Fruit fly (Drosophila melanogaster) whole organism, prepupa: ENCODE data around the gene X11Lbeta.

ENCODE experiments used
- CG10631 ChIP-seq: fragments of 200-800 bp; sonication (Bioruptor generic); optimal IDR thresholded peaks from 2 replicates; lab custom pipeline; 2016; ENCODE audit warnings: missing biosample characterization, missing genetic modification characterization
- CG10669 ChIP-seq: fragments of 200-800 bp; sonication (Bioruptor generic); optimal IDR thresholded peaks from 3 replicates; lab custom pipeline; 2018; ENCODE audit warnings: missing biosample characterization, mild to moderate bottlenecking, missing genetic modification characterization, moderate library complexity
- CG11294 ChIP-seq: fragments of 200-800 bp; sonication (Bioruptor generic); IDR thresholded peaks from 2 replicates; pipeline ENCODE4 v1.3.6; 2022; ENCODE audit warnings: missing biosample characterization, missing genetic modification characterization
- CG11762 ChIP-seq: fragments of 200-800 bp; sonication (Bioruptor generic); optimal IDR thresholded peaks from 3 replicates; lab custom pipeline; 2016; ENCODE audit warnings: missing biosample characterization, missing genetic modification characterization; ENCODE audit not compliant: insufficient read depth
- CG11902 ChIP-seq: fragments of 200-800 bp; sonication (Bioruptor generic); optimal IDR thresholded peaks from 3 replicates; lab custom pipeline; 2016; ENCODE audit warnings: missing biosample characterization, missing genetic modification characterization
- CG15336 ChIP-seq: fragments of 200-800 bp; sonication (Bioruptor generic); IDR thresholded peaks from 2 replicates; pipeline ENCODE4 v1.3.6; 2022; ENCODE audit warnings: missing biosample characterization, missing genetic modification characterization
- CG16779 ChIP-seq: fragments of 200-800 bp; sonication (Bioruptor generic); optimal IDR thresholded peaks from 3 replicates; lab custom pipeline; 2017; ENCODE audit warnings: missing biosample characterization, mild to moderate bottlenecking, missing genetic modification characterization
- CG3032 ChIP-seq: fragments of 200-800 bp; optimal IDR thresholded peaks from 2 replicates; lab custom pipeline; 2019; ENCODE audit warnings: missing biosample characterization, mild to moderate bottlenecking, missing genetic modification characterization, moderate library complexity
- CG31627 ChIP-seq: fragments of 200-800 bp; sonication (Bioruptor generic); optimal IDR thresholded peaks from 3 replicates; lab custom pipeline; 2016; ENCODE audit warnings: missing biosample characterization, missing genetic modification characterization
- CG32006 ChIP-seq: fragments of 200-800 bp; sonication (Bioruptor generic); optimal IDR thresholded peaks from 3 replicates; lab custom pipeline; 2017; ENCODE audit warnings: missing biosample characterization, mild to moderate bottlenecking, missing genetic modification characterization
- CG34406 ChIP-seq: fragments of 200-800 bp; sonication (Bioruptor generic); optimal IDR thresholded peaks from 3 replicates; lab custom pipeline; 2016; ENCODE audit warnings: missing biosample characterization, missing genetic modification characterization
- CG3919 ChIP-seq: fragments of 200-800 bp; sonication (Bioruptor generic); optimal IDR thresholded peaks from 3 replicates; lab custom pipeline; 2016; ENCODE audit warnings: missing biosample characterization, missing genetic modification characterization
- CG4318 ChIP-seq: fragments of 200-800 bp; sonication (Bioruptor generic); optimal IDR thresholded peaks from 3 replicates; lab custom pipeline; 2017; ENCODE audit warnings: missing biosample characterization, mild to moderate bottlenecking, missing genetic modification characterization
- CG6163 ChIP-seq: fragments of 200-800 bp; sonication (Bioruptor generic); IDR thresholded peaks from 3 replicates; pipeline ENCODE4 v1.3.6; 2022; ENCODE audit warnings: missing biosample characterization, missing genetic modification characterization
- CG6276 ChIP-seq: fragments of 200-800 bp; sonication (Bioruptor generic); optimal IDR thresholded peaks from 2 replicates; lab custom pipeline; 2017; ENCODE audit warnings: missing biosample characterization, mild to moderate bottlenecking, missing genetic modification characterization
- CG6808 ChIP-seq: fragments of 200-800 bp; sonication (Bioruptor generic); optimal IDR thresholded peaks from 3 replicates; lab custom pipeline; 2017; ENCODE audit warnings: missing biosample characterization, missing genetic modification characterization, mild to moderate bottlenecking, moderate library complexity, missing genetic modification reagents
- CG7368 ChIP-seq: fragments of 200-800 bp; sonication (Bioruptor generic); optimal IDR thresholded peaks from 3 replicates; lab custom pipeline; 2016; ENCODE audit warnings: missing biosample characterization, missing genetic modification characterization
- CG9139 ChIP-seq: fragments of 200-800 bp; sonication (Bioruptor generic); optimal IDR thresholded peaks from 3 replicates; lab custom pipeline; 2017; ENCODE audit warnings: missing biosample characterization, mild to moderate bottlenecking, missing genetic modification characterization
- Eip75B ChIP-seq: fragments of 200-800 bp; sonication (Bioruptor generic); optimal IDR thresholded peaks from 3 replicates; lab custom pipeline; 2016; ENCODE audit warnings: missing biosample characterization, missing genetic modification characterization
- Eip78C ChIP-seq: fragments of 200-800 bp; sonication (Bioruptor generic); peaks from one replicate; lab custom pipeline; 2016; ENCODE audit warnings: missing biosample characterization, missing genetic modification characterization
- Ets96B ChIP-seq: fragments of 200-800 bp; optimal IDR thresholded peaks from 2 replicates; lab custom pipeline; 2019; ENCODE audit warnings: missing biosample characterization, mild to moderate bottlenecking, missing genetic modification characterization, moderate library complexity
- Hr39 ChIP-seq: fragments of 200-800 bp; sonication (Bioruptor generic); optimal IDR thresholded peaks from 2 replicates; lab custom pipeline; 2016; ENCODE audit warnings: missing biosample characterization, missing genetic modification characterization
- Lpt ChIP-seq: fragments of 200-800 bp; sonication (Bioruptor generic); optimal IDR thresholded peaks from 3 replicates; lab custom pipeline; 2016; ENCODE audit warnings: missing biosample characterization, missing genetic modification characterization
- Met ChIP-seq: fragments of 200-800 bp; sonication (Bioruptor generic); optimal IDR thresholded peaks from 3 replicates; lab custom pipeline; 2016; ENCODE audit warnings: missing biosample characterization, missing genetic modification characterization
- OdsH ChIP-seq: fragments of 200-800 bp; sonication (Bioruptor generic); optimal IDR thresholded peaks from 3 replicates; lab custom pipeline; 2016; ENCODE audit warnings: missing biosample characterization, missing genetic modification characterization
- Smox ChIP-seq: fragments of 200-800 bp; sonication (Bioruptor generic); optimal IDR thresholded peaks from 3 replicates; lab custom pipeline; 2016; ENCODE audit warnings: missing biosample characterization, missing genetic modification characterization
- Sox102F ChIP-seq: fragments of 200-800 bp; sonication (Bioruptor generic); optimal IDR thresholded peaks from 2 replicates; lab custom pipeline; 2016; ENCODE audit warnings: missing biosample characterization, mild to moderate bottlenecking, missing genetic modification characterization
- Sox14 ChIP-seq: fragments of 200-800 bp; sonication (Bioruptor generic); optimal IDR thresholded peaks from 3 replicates; lab custom pipeline; 2016; ENCODE audit warnings: missing biosample characterization, missing genetic modification characterization
- achi ChIP-seq: fragments of 200-800 bp; sonication (Bioruptor generic); optimal IDR thresholded peaks from 3 replicates; lab custom pipeline; 2016; ENCODE audit warnings: missing biosample characterization, missing genetic modification characterization
- cyc ChIP-seq: fragments of 200-800 bp; sonication (Bioruptor generic); optimal IDR thresholded peaks from 3 replicates; lab custom pipeline; 2016; ENCODE audit warnings: missing biosample characterization, missing genetic modification characterization
- dac ChIP-seq: fragments of 200-800 bp; sonication (Bioruptor generic); optimal IDR thresholded peaks from 2 replicates; lab custom pipeline; 2017; ENCODE audit warnings: missing biosample characterization, mild to moderate bottlenecking, missing genetic modification characterization
- dsx ChIP-seq: fragments of 200-800 bp; optimal IDR thresholded peaks from 3 replicates; lab custom pipeline; 2019; ENCODE audit warnings: missing biosample characterization, mild to moderate bottlenecking, missing genetic modification characterization, moderate library complexity; ENCODE audit not compliant: poor library complexity, severe bottlenecking
- eg ChIP-seq: fragments of 200-800 bp; sonication (Bioruptor generic); IDR thresholded peaks from 3 replicates; pipeline ENCODE4 v1.3.6; 2022; ENCODE audit warnings: missing biosample characterization, missing genetic modification characterization
- fkh ChIP-seq: fragments of 200-800 bp; sonication (Bioruptor generic); optimal IDR thresholded peaks from 3 replicates; lab custom pipeline; 2017; ENCODE audit warnings: missing biosample characterization, mild to moderate bottlenecking, missing genetic modification characterization, moderate library complexity
- lz ChIP-seq: fragments of 200-800 bp; sonication (Bioruptor generic); optimal IDR thresholded peaks from 3 replicates; lab custom pipeline; 2016; ENCODE audit warnings: missing biosample characterization, missing genetic modification characterization
- salr ChIP-seq, 2 experiments: fragments of 200-800 bp; sonication (Bioruptor generic); optimal IDR thresholded peaks; 3 replicates each; lab custom pipeline; 2016 to 2018; ENCODE audit warnings: missing biosample characterization in 2 of 2, missing genetic modification characterization in 2 of 2, mild to moderate bottlenecking in 1 of 2
- spab ChIP-seq: fragments of 200-800 bp; sonication (Bioruptor generic); optimal IDR thresholded peaks from 2 replicates; lab custom pipeline; 2017; ENCODE audit warnings: missing biosample characterization, mild to moderate bottlenecking, missing genetic modification characterization, missing genetic modification reagents
- ss ChIP-seq, 2 experiments: fragments of 200-800 bp; sonication (Bioruptor generic); optimal IDR thresholded peaks; 2 replicates in 1 of 2; 3 replicates in 1 of 2; lab custom pipeline; 2017 to 2018; ENCODE audit warnings: mild to moderate bottlenecking in 2 of 2, missing biosample characterization in 2 of 2, missing genetic modification characterization in 2 of 2, moderate library complexity in 1 of 2
- svp ChIP-seq: fragments of 200-800 bp; sonication (Bioruptor generic); peaks from one replicate; lab custom pipeline; 2016; ENCODE audit warnings: missing biosample characterization, missing genetic modification characterization
- topi ChIP-seq: fragments of 200-800 bp; sonication (Bioruptor generic); optimal IDR thresholded peaks from 3 replicates; lab custom pipeline; 2016; ENCODE audit warnings: missing biosample characterization, missing genetic modification characterization
- vri ChIP-seq: fragments of 200-800 bp; sonication (Bioruptor generic); optimal IDR thresholded peaks from 3 replicates; lab custom pipeline; 2016; ENCODE audit warnings: missing biosample characterization, mild to moderate bottlenecking, missing genetic modification characterization

Gene X11Lbeta

DNA sequence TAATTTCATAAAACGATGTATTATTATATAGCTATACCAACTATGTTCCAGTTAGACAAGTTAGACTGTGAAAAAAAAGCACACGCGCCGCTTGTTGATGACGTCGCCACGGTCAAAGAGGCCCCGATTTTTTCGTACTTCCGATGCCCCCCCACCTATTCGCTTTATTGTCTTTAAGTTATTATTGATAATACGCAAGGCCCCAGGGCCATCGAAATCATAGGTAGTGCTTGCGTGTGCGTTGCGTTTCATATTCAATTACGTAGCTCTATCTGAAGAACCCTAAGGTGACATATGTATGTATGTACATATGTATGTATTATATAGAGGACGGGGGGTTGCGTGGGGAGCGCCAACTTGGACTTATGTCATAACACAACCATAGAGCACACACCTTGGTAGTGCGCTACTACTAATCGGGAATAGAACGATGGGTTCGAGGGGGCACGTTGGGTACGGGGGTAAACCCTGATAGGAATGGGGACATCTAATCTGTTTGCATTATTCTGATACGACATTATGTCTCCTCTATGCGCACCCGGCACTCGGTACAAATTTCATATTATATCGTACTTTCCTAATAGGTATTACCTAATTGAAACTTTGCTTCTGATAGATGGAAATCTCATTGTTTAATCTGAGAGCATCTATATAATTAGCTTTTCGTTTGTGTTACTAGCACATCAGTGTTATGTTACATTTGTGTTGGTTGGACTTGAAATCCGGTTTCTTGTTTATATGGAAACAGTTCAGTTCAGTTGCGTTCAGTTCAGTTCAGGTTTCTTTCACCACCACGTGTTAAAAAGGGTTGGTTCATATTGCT lies 112.3 kb downstream of the X11Lbeta start:
- TF ChIP-seq Sox102F (GFP tag; lab: Kevin White, UChicago) (no peak), OdsH (GFP tag; lab: Kevin White, UChicago) (no peak), vri (GFP tag; lab: Kevin White, UChicago) (peak; percentile 50), fkh (GFP tag; lab: Kevin White, UChicago) (peak; percentile 59)
- TF ChIP-seq, all 60 proteins: peak for 2

DNA sequence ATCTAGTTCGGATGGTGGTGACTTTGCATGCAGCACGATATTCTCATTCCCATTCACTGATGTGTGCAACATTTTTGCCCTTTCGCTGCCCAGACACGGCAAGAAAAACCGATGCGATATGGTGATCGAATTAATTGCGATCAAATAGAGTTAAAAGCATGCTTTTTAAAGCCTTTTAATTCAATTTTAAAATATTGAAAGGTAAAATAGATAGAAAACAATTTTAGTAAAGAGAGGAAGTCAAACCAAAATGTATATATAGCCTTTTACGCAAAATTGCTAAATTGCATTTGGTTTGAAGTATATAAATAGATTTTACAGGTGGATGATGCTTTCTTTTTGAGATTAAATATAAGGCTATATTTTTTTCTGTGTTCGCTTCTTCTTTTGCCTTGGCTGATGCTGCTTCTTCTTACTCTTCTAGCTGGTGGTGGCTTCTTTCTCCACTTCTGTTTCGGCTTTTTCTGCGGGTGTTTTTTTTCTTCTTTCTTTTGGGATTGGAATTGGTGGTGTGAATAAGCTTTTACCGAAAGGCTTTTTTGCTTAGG lies 113.5 kb downstream of the X11Lbeta start:
- peak; percentile 14 for TF ChIP-seq topi (GFP tag; lab: Kevin White, UChicago)
- peak; percentile 25 for TF ChIP-seq CG10631
- TF ChIP-seq CG16779 (tag; lab: Kevin White, UChicago) = peak; percentile 1
- TF ChIP-seq CG32006 (GFP tag; lab: Kevin White, UChicago) = no peak
- TF ChIP-seq svp (GFP tag; lab: Kevin White, UChicago) = peak; percentile 62
- TF ChIP-seq salr (GFP tag; optimal IDR thresholded peaks at IDR 0.05; lab: Kevin White, UChicago) = no peak
- peak; percentile 2 for TF ChIP-seq Ets96B
- peak; percentile 83 for TF ChIP-seq Eip78C
- no peak for TF ChIP-seq Lpt (GFP tag; lab: Kevin White, UChicago)
- no peak for TF ChIP-seq spab (GFP tag; lab: Kevin White, UChicago)
- peak; percentile 15 for TF ChIP-seq CG34406 (GFP tag; lab: Kevin White, UChicago)
- peak; percentile 17 for TF ChIP-seq CG10669
- TF ChIP-seq CG6808 (GFP tag; lab: Kevin White, UChicago) = peak; percentile 8
- TF ChIP-seq Met = peak; percentile 46
- TF ChIP-seq CG3032 (tag; lab: Kevin White, UChicago) = peak; percentile 39
- TF ChIP-seq CG6163 (GFP tag; lab: Robert Waterston, UW) = peak; percentile 38; the same call in 1 of the 3 replicates
- TF ChIP-seq ss (GFP tag; optimal IDR thresholded peaks at IDR 0.05; lab: Kevin White, UChicago) = peak; percentile 41 to 62
- peak; percentile 60 for TF ChIP-seq Eip75B

DNA sequence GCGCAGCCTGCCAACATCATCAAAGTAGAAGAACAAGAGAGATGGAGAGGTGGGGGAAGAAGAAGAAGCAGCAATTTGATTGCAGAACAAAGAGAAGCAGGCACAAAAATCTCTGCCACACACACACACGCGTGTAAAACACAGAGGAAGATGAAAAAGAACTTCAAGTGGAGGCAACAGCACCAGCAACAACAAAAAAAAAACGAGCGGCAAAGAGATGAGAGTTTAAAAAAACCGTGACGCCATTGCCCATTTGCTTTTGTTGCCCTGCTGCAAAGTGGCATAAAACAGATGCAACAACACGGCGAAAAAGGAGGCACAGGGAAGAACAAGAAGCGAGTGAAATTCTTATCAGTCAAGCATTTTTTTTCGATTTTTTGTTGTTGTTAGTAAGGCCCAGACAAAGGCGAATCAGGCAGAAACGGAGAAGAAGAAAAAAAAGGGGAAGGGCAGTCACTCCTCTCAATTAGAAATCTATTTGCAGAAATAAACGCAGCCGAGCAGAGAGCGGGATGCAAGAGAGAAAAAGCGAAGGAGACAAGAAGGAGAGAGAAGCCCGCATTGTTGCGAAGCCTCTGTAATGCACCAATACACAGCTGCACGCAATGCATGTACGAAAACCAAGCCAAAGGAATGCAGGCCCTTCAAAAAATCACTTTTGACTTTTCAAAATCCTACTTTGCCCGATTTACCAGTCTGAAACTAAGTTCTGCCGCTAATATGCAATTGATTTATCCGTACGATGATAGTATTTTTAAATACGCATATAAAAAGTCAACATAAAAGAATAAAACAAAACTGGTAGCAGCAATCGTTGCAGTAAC lies 114.4 kb downstream of the X11Lbeta start:
- TF ChIP-seq vri (GFP tag; lab: Kevin White, UChicago) (peak; percentile 32), CG16779 (tag; lab: Kevin White, UChicago) (peak; percentile 35), CG32006 (GFP tag; lab: Kevin White, UChicago) (peak; percentile 22), salr (GFP tag; optimal IDR thresholded peaks at IDR 0.05; lab: Kevin White, UChicago) (peak in 1 of 2 experiments; percentile 47), CG11762 (peak; percentile 14), CG11294 (no peak), CG6276 (GFP tag; lab: Kevin White, UChicago) (peak; percentile 60), Hr39 (GFP tag; lab: Kevin White, UChicago) (no peak), CG15336 (no peak), CG3919 (GFP tag; lab: Kevin White, UChicago) (peak; percentile 7), ss (GFP tag; optimal IDR thresholded peaks at IDR 0.05; lab: Kevin White, UChicago) (peak; percentile 62 to 69), Smox (GFP tag; lab: Kevin White, UChicago) (no peak), lz (GFP tag; lab: Kevin White, UChicago) (no peak), CG10669 (peak; percentile 42), CG31627 (GFP tag; lab: Kevin White, UChicago) (no peak), CG4318 (GFP tag; lab: Kevin White, UChicago) (no peak), Ets96B (peak; percentile 21), Sox102F (GFP tag; lab: Kevin White, UChicago) (peak; percentile 18), CG6808 (GFP tag; lab: Kevin White, UChicago) (peak; percentile 57), achi (GFP tag; lab: Kevin White, UChicago) (no peak), spab (GFP tag; lab: Kevin White, UChicago) (peak; percentile 42), dsx (GFP tag; lab: Kevin White, UChicago) (peak; percentile 25), OdsH (GFP tag; lab: Kevin White, UChicago) (no peak), Sox14 (GFP tag; lab: Kevin White, UChicago) (peak; percentile 86), CG34406 (GFP tag; lab: Kevin White, UChicago) (no peak), CG9139 (GFP tag; lab: Kevin White, UChicago) (peak; percentile 28), CG11902 (no peak), CG7368 (GFP tag; lab: Kevin White, UChicago) (no peak), CG6163 (GFP tag; lab: Robert Waterston, UW) (peak; percentile 77; the same call in 2 of the 3 replicates), cyc (GFP tag; lab: Kevin White, UChicago) (no peak), dac (GFP tag; lab: Kevin White, UChicago) (no peak), svp (GFP tag; lab: Kevin White, UChicago) (peak; percentile 66), eg (GFP tag; lab: Robert Waterston, UW) (peak; percentile 46; the same call in 1 of the 3 replicates)
